Worm (Caenorhabditis elegans): ENCODE results near the gene M02D8.2.

M02D8.2 gene

ce11 chrX:8741629-8742170, 2.2 kb downstream of the M02D8.2 start:
- TF ChIP-seq nhr-71 (tag; optimal IDR thresholded peaks at IDR 0.05) (no peak), ets-5 (GFP tag; IDR thresholded peaks at IDR 0.05) (no peak), nhr-28 (tag; optimal IDR thresholded peaks at IDR 0.05) (no peak), ceh-8 (GFP tag; optimal IDR thresholded peaks at IDR 0.05) (no peak), unc-98 (GFP tag; IDR thresholded peaks at IDR 0.05) (no peak), fkh-10 (GFP tag; optimal IDR thresholded peaks at IDR 0.05) (no peak), unc-86 (tag; optimal IDR thresholded peaks at IDR 0.05) (no peak), tlp-1 (tag; optimal IDR thresholded peaks at IDR 0.05) (no peak), efl-1 (optimal IDR thresholded peaks at IDR 0.05) (no peak), efl-1 (GFP tag; optimal IDR thresholded peaks at IDR 0.05 in 1 of 2) (no peak), xbp-1 (tag; optimal IDR thresholded peaks at IDR 0.05) (no peak), pax-3 (tag; optimal IDR thresholded peaks at IDR 0.05) (no peak), ama-1 (optimal IDR thresholded peaks at IDR 0.05) (no peak), unc-30 (tag; optimal IDR thresholded peaks at IDR 0.05) (no peak), ceh-88 (GFP tag; IDR thresholded peaks at IDR 0.05) (no peak), pqm-1 (tag; optimal IDR thresholded peaks at IDR 0.05) (no peak)

ce11 chrX:8742896-8743295, 3.4 kb downstream of the M02D8.2 start, which contains the start of gene M02D8.7:
M02D8.7 (minus strand) TSS chrX:8742996.
- TF ChIP-seq unc-86 (tag; optimal IDR thresholded peaks at IDR 0.05) (no peak), rnt-1 (tag; optimal IDR thresholded peaks at IDR 0.05) (no peak), unc-98 (GFP tag; IDR thresholded peaks at IDR 0.05) (no peak)

ce11 chrX:8744192-8744985, 4.9 kb downstream of the M02D8.2 start:
- TF ChIP-seq egl-27 (tag; optimal IDR thresholded peaks at IDR 0.05): no peak
- no peak for TF ChIP-seq jun-1 (tag; optimal IDR thresholded peaks at IDR 0.05)
- no peak for TF ChIP-seq ceh-82 (tag; optimal IDR thresholded peaks at IDR 0.05)
- TF ChIP-seq rnt-1 (tag; optimal IDR thresholded peaks at IDR 0.05): no peak
- no peak for TF ChIP-seq lin-15B (tag; optimal IDR thresholded peaks at IDR 0.05)
- TF ChIP-seq ceh-90 (tag; optimal IDR thresholded peaks at IDR 0.05): no peak
- no peak for TF ChIP-seq fos-1 (tag; optimal IDR thresholded peaks at IDR 0.05)
- no peak for TF ChIP-seq mdl-1 (tag; optimal IDR thresholded peaks at IDR 0.05)
- TF ChIP-seq ceh-88 (GFP tag; IDR thresholded peaks at IDR 0.05): no peak
- no peak for TF ChIP-seq hpl-2 (GFP tag; optimal IDR thresholded peaks at IDR 0.05)
- no peak for TF ChIP-seq snu-23 (GFP tag; optimal IDR thresholded peaks at IDR 0.05)
- TF ChIP-seq fkh-8 (tag; optimal IDR thresholded peaks at IDR 0.05): peak; percentile 74
- no peak for TF ChIP-seq nhr-12 (tag; optimal IDR thresholded peaks at IDR 0.05)
- TF ChIP-seq unc-86 (tag; optimal IDR thresholded peaks at IDR 0.05): no peak
- TF ChIP-seq skn-1 (tag; optimal IDR thresholded peaks at IDR 0.05): no peak
- no peak for TF ChIP-seq F16B12.6 (tag; optimal IDR thresholded peaks at IDR 0.05)
- no peak for TF ChIP-seq mep-1 (tag; optimal IDR thresholded peaks at IDR 0.05)
- TF ChIP-seq mef-2 (tag; optimal IDR thresholded peaks at IDR 0.05): no peak
- TF ChIP-seq nhr-85 (tag): no peak
- TF ChIP-seq mab-9 (GFP tag; IDR thresholded peaks at IDR 0.05): no peak
- TF ChIP-seq tlp-1 (tag; optimal IDR thresholded peaks at IDR 0.05): no peak
- no peak for TF ChIP-seq sox-4 (tag; optimal IDR thresholded peaks at IDR 0.05)
- TF ChIP-seq efl-3 (GFP tag; optimal IDR thresholded peaks at IDR 0.05): no peak
- no peak for TF ChIP-seq ztf-4 (tag; optimal IDR thresholded peaks at IDR 0.05)
- no peak for TF ChIP-seq lin-35 (GFP tag; optimal IDR thresholded peaks at IDR 0.05)
- no peak for TF ChIP-seq lin-39 (tag; optimal IDR thresholded peaks at IDR 0.05)
- TF ChIP-seq nhr-11 (tag; optimal IDR thresholded peaks at IDR 0.05): no peak
- no peak for TF ChIP-seq lsy-2 (tag; optimal IDR thresholded peaks at IDR 0.05)
- no peak for TF ChIP-seq nhr-237 (tag; optimal IDR thresholded peaks at IDR 0.05)
- TF ChIP-seq sptf-1 (tag; optimal IDR thresholded peaks at IDR 0.05): no peak
- TF ChIP-seq unc-130 (tag; optimal IDR thresholded peaks at IDR 0.05): no peak
- TF ChIP-seq ceh-8 (GFP tag; optimal IDR thresholded peaks at IDR 0.05): peak; percentile 54
- no peak for TF ChIP-seq hlh-4 (tag; optimal IDR thresholded peaks at IDR 0.05)
- TF ChIP-seq ceh-63 (GFP tag; optimal IDR thresholded peaks at IDR 0.05): no peak
- TF ChIP-seq ets-5 (GFP tag; IDR thresholded peaks at IDR 0.05): no peak
- no peak for TF ChIP-seq C16A3.4 (tag; optimal IDR thresholded peaks at IDR 0.05)
- TF ChIP-seq sup-37 (GFP tag; optimal IDR thresholded peaks at IDR 0.05): no peak
- no peak for TF ChIP-seq lin-13 (GFP tag; optimal IDR thresholded peaks at IDR 0.05)

Data from whole organism, L1 larva.